Fruit fly (Drosophila melanogaster) whole organism, embryonic: ENCODE measurements around the gene CtsF.

Experiments used
- Atf6 ChIP-seq: fragments of 200-800 bp; sonication (Bioruptor generic); IDR thresholded peaks from 2 replicates; pipeline ENCODE4 v1.3.6; 2022; ENCODE audit warnings: missing biosample characterization, missing genetic modification characterization
- CG10274 ChIP-seq: fragments of 200-800 bp; sonication (Bioruptor generic); optimal IDR thresholded peaks from 3 replicates; lab custom pipeline; 2017; ENCODE audit warnings: missing biosample characterization, mild to moderate bottlenecking, missing genetic modification characterization
- CG10462 ChIP-seq: fragments of 200-800 bp; sonication (Bioruptor generic); optimal IDR thresholded peaks from 2 replicates; lab custom pipeline; 2016; ENCODE audit warnings: missing biosample characterization, missing genetic modification characterization
- CG14014 ChIP-seq: fragments of 200-800 bp; sonication (Bioruptor generic); IDR thresholded peaks from 2 replicates; pipeline ENCODE4 v1.3.6; 2022; ENCODE audit warnings: missing biosample characterization, missing genetic modification characterization
- CG17361 ChIP-seq: fragments of 200-800 bp; sonication (Bioruptor generic); IDR thresholded peaks from 3 replicates; pipeline ENCODE4 v1.3.6; 2022; ENCODE audit warnings: missing biosample characterization, missing genetic modification characterization
- CG2678 ChIP-seq: fragments of 200-800 bp; sonication (Bioruptor generic); optimal IDR thresholded peaks from 3 replicates; lab custom pipeline; 2019; ENCODE audit warnings: missing biosample characterization, mild to moderate bottlenecking, missing genetic modification characterization, moderate library complexity
- CG30403 ChIP-seq: fragments of 200-800 bp; sonication (Bioruptor generic); optimal IDR thresholded peaks from 3 replicates; lab custom pipeline; 2016; ENCODE audit warnings: missing biosample characterization, missing genetic modification characterization
- CG3065 ChIP-seq: fragments of 200-800 bp; sonication (Bioruptor generic); optimal IDR thresholded peaks from 2 replicates; lab custom pipeline; 2016; ENCODE audit warnings: missing biosample characterization, missing genetic modification characterization
- CG3407 ChIP-seq: fragments of 200-800 bp; sonication (Bioruptor generic); optimal IDR thresholded peaks from 2 replicates; lab custom pipeline; 2018; ENCODE audit warnings: missing biosample characterization, mild to moderate bottlenecking, missing genetic modification characterization
- CG3838 ChIP-seq: fragments of 200-800 bp; sonication (Bioruptor generic); optimal IDR thresholded peaks from 3 replicates; lab custom pipeline; 2016; ENCODE audit warnings: missing biosample characterization, missing genetic modification characterization
- CG6765 ChIP-seq: fragments of 200-800 bp; sonication (Bioruptor generic); optimal IDR thresholded peaks from 3 replicates; lab custom pipeline; 2017; ENCODE audit warnings: missing biosample characterization, mild to moderate bottlenecking, missing genetic modification characterization
- CG7556 ChIP-seq: fragments of 200-800 bp; sonication (Bioruptor generic); optimal IDR thresholded peaks from 2 replicates; lab custom pipeline; 2017; ENCODE audit warnings: missing biosample characterization, mild to moderate bottlenecking, missing genetic modification characterization
- CG7928 ChIP-seq: fragments of 200-800 bp; sonication (Bioruptor generic); optimal IDR thresholded peaks from 2 replicates; lab custom pipeline; 2017; ENCODE audit warnings: missing biosample characterization, mild to moderate bottlenecking, missing genetic modification characterization
- CG9876 ChIP-seq: fragments of 200-800 bp; sonication (Bioruptor generic); optimal IDR thresholded peaks from 2 replicates; lab custom pipeline; 2016; ENCODE audit warnings: missing biosample characterization, missing genetic modification characterization
- CHES-1-like ChIP-seq: fragments of 200-800 bp; sonication (Bioruptor generic); optimal IDR thresholded peaks from 2 replicates; lab custom pipeline; 2016; ENCODE audit warnings: missing biosample characterization, missing genetic modification characterization
- Dad ChIP-seq: fragments of 200-800 bp; sonication (Bioruptor generic); optimal IDR thresholded peaks from 3 replicates; lab custom pipeline; 2016; ENCODE audit warnings: missing biosample characterization, missing genetic modification characterization
- Dip3 ChIP-seq: fragments of 200-800 bp; sonication (Bioruptor generic); optimal IDR thresholded peaks from 3 replicates; lab custom pipeline; 2016; ENCODE audit warnings: missing biosample characterization, missing genetic modification characterization
- Hr78 ChIP-seq, 2 experiments: fragments of 200-800 bp in 1 of 2; fragments of >200 bp in 1 of 2; sonication (Bioruptor generic) in 1 of 2; optimal IDR thresholded peaks; 2 replicates each; lab custom pipeline; 2017 to 2019; ENCODE audit warnings: missing biosample characterization in 2 of 2, missing genetic modification characterization in 2 of 2, mild to moderate bottlenecking in 1 of 2, moderate library complexity in 1 of 2
- Lim3 ChIP-seq: fragments of 200-800 bp; sonication (Bioruptor generic); IDR thresholded peaks from 2 replicates; pipeline ENCODE4 v1.3.6; 2022; ENCODE audit warnings: missing biosample characterization, missing genetic modification characterization
- Oli ChIP-seq: fragments of 200-800 bp; sonication (Bioruptor generic); optimal IDR thresholded peaks from 2 replicates; lab custom pipeline; 2018; ENCODE audit warnings: missing biosample characterization, mild to moderate bottlenecking, missing genetic modification characterization, moderate library complexity
- Ravus ChIP-seq: fragments of 200-800 bp; sonication (Bioruptor generic); IDR thresholded peaks from 2 replicates; pipeline ENCODE4 v1.3.6; 2022; ENCODE audit warnings: missing biosample characterization, missing genetic modification characterization
- Side ChIP-seq: fragments of 200-800 bp; sonication (Bioruptor generic); optimal IDR thresholded peaks from 2 replicates; lab custom pipeline; 2016; ENCODE audit warnings: missing biosample characterization, missing genetic modification characterization
- Trl ChIP-seq, 3 experiments: fragments of >200 bp in 2 of 3; fragments of 200-800 bp in 1 of 3; sonication (Bioruptor generic) in 1 of 3; optimal IDR thresholded peaks; 2 replicates in 1 of 3; 3 replicates in 2 of 3; lab custom pipeline; 2016 to 2017; ENCODE audit warnings: missing biosample characterization in 1 of 3, missing genetic modification characterization in 1 of 3
- aop ChIP-seq: fragments of 200-800 bp; sonication (Bioruptor generic); IDR thresholded peaks from 2 replicates; pipeline ENCODE4 v1.3.6; 2022; ENCODE audit warnings: missing biosample characterization, missing genetic modification characterization
- ap ChIP-seq: fragments of 200-800 bp; sonication (Bioruptor generic); IDR thresholded peaks from 2 replicates; pipeline ENCODE4 v1.3.6; 2022; ENCODE audit warnings: missing biosample characterization, missing genetic modification characterization
- ash1 ChIP-seq: fragments of 200-800 bp; sonication (Bioruptor generic); optimal IDR thresholded peaks from 2 replicates; lab custom pipeline; 2018; ENCODE audit warnings: missing biosample characterization, mild to moderate bottlenecking, missing genetic modification characterization
- bcd ChIP-seq: fragments of 200-800 bp; sonication (Bioruptor generic); optimal IDR thresholded peaks from 2 replicates; lab custom pipeline; 2017; ENCODE audit warnings: missing biosample characterization, mild to moderate bottlenecking, missing genetic modification characterization
- cwo ChIP-seq: fragments of 200-800 bp; sonication (Bioruptor generic); optimal IDR thresholded peaks from 3 replicates; lab custom pipeline; 2017; ENCODE audit warnings: missing biosample characterization, missing genetic modification characterization, mild to moderate bottlenecking, moderate library complexity, missing genetic modification reagents
- dati ChIP-seq: fragments of 200-800 bp; sonication (Bioruptor generic); IDR thresholded peaks from 2 replicates; pipeline ENCODE4 v1.3.6; 2022; ENCODE audit warnings: missing biosample characterization, missing genetic modification characterization
- dm ChIP-seq: fragments of 200-800 bp; sonication (Bioruptor generic); optimal IDR thresholded peaks from 3 replicates; lab custom pipeline; 2016; ENCODE audit warnings: missing biosample characterization, missing genetic modification characterization
- eve ChIP-seq, 2 experiments: fragments of >200 bp; optimal IDR thresholded peaks; 2 replicates each; lab custom pipeline; 2017; ENCODE audit warnings: missing biosample characterization in 2 of 2, missing genetic modification characterization in 2 of 2
- gcm2 ChIP-seq: fragments of 200-800 bp; sonication (Bioruptor generic); optimal IDR thresholded peaks from 2 replicates; lab custom pipeline; 2016; ENCODE audit warnings: missing biosample characterization, missing genetic modification characterization
- grn ChIP-seq: fragments of 200-800 bp; sonication (Bioruptor generic); optimal IDR thresholded peaks from 3 replicates; lab custom pipeline; 2017; ENCODE audit warnings: missing biosample characterization, missing genetic modification characterization
- gro ChIP-seq: fragments of 200-800 bp; sonication (Bioruptor generic); optimal IDR thresholded peaks from 2 replicates; lab custom pipeline; 2016; ENCODE audit warnings: missing biosample characterization, missing genetic modification characterization
- hb ChIP-seq: fragments of 200-800 bp; sonication (Bioruptor generic); IDR thresholded peaks from 3 replicates; pipeline ENCODE4 v1.3.6; 2022; ENCODE audit warnings: missing biosample characterization, missing genetic modification characterization; ENCODE audit not compliant: partially characterized antibody
- her ChIP-seq: fragments of 200-800 bp; sonication (Bioruptor generic); optimal IDR thresholded peaks from 2 replicates; lab custom pipeline; 2016; ENCODE audit warnings: missing biosample characterization, missing genetic modification characterization
- hkb ChIP-seq, 2 experiments: fragments of 200-800 bp in 1 of 2; fragments of >200 bp in 1 of 2; sonication (Bioruptor generic) in 1 of 2; IDR thresholded peaks in 1 of 2; optimal IDR thresholded peaks in 1 of 2; 2 replicates each; pipeline versions ENCODE4 v1.3.6 to Lab custom; 2017 to 2022; ENCODE audit warnings: missing biosample characterization in 1 of 2, missing genetic modification characterization in 1 of 2
- kah ChIP-seq: fragments of 200-800 bp; sonication (Bioruptor generic); optimal IDR thresholded peaks from 2 replicates; lab custom pipeline; 2018; ENCODE audit warnings: missing biosample characterization, mild to moderate bottlenecking, missing genetic modification characterization
- mld ChIP-seq: fragments of 200-800 bp; sonication (Bioruptor generic); IDR thresholded peaks from 3 replicates; pipeline ENCODE4 v1.3.6; 2022; ENCODE audit warnings: missing biosample characterization, missing genetic modification characterization; ENCODE audit not compliant: partially characterized antibody
- pho ChIP-seq: fragments of 200-800 bp; sonication (Bioruptor generic); optimal IDR thresholded peaks from 2 replicates; lab custom pipeline; 2016; ENCODE audit warnings: missing biosample characterization, missing genetic modification characterization
- pita ChIP-seq: fragments of 200-800 bp; sonication (Bioruptor generic); optimal IDR thresholded peaks from 2 replicates; lab custom pipeline; 2017; ENCODE audit warnings: missing biosample characterization, mild to moderate bottlenecking, missing genetic modification characterization
- rib ChIP-seq: fragments of 200-800 bp; sonication (Bioruptor generic); IDR thresholded peaks from 2 replicates; pipeline ENCODE4 v1.3.6; 2022; ENCODE audit warnings: missing biosample characterization, missing genetic modification characterization
- seq ChIP-seq: fragments of 200-800 bp; sonication (Bioruptor generic); IDR thresholded peaks from 2 replicates; pipeline ENCODE4 v1.3.6; 2022; ENCODE audit warnings: missing biosample characterization, missing genetic modification characterization
- so ChIP-seq: fragments of 200-800 bp; sonication (Bioruptor generic); IDR thresholded peaks from 3 replicates; pipeline ENCODE4 v1.3.6; 2022; ENCODE audit warnings: missing biosample characterization, missing genetic modification characterization
- tap ChIP-seq: fragments of 200-800 bp; optimal IDR thresholded peaks from 3 replicates; lab custom pipeline; 2019; ENCODE audit warnings: missing biosample characterization, mild to moderate bottlenecking, missing genetic modification characterization, moderate library complexity
- tna ChIP-seq: fragments of 200-800 bp; sonication (Bioruptor generic); IDR thresholded peaks from 2 replicates; pipeline ENCODE4 v1.3.6; 2022; ENCODE audit warnings: missing biosample characterization, missing genetic modification characterization; ENCODE audit not compliant: partially characterized antibody
- trem ChIP-seq: fragments of 200-800 bp; optimal IDR thresholded peaks from 3 replicates; lab custom pipeline; 2019; ENCODE audit warnings: missing biosample characterization, mild to moderate bottlenecking, missing genetic modification characterization, moderate library complexity
- tup ChIP-seq: fragments of 200-800 bp; sonication (Bioruptor generic); optimal IDR thresholded peaks from 2 replicates; lab custom pipeline; 2016; ENCODE audit warnings: missing biosample characterization, mild to moderate bottlenecking, missing genetic modification characterization, moderate library complexity
- unpg ChIP-seq: fragments of 200-800 bp; sonication (Bioruptor generic); optimal IDR thresholded peaks from 3 replicates; lab custom pipeline; 2018; ENCODE audit warnings: missing biosample characterization, mild to moderate bottlenecking, missing genetic modification characterization, moderate library complexity

The CtsF gene

DNA sequence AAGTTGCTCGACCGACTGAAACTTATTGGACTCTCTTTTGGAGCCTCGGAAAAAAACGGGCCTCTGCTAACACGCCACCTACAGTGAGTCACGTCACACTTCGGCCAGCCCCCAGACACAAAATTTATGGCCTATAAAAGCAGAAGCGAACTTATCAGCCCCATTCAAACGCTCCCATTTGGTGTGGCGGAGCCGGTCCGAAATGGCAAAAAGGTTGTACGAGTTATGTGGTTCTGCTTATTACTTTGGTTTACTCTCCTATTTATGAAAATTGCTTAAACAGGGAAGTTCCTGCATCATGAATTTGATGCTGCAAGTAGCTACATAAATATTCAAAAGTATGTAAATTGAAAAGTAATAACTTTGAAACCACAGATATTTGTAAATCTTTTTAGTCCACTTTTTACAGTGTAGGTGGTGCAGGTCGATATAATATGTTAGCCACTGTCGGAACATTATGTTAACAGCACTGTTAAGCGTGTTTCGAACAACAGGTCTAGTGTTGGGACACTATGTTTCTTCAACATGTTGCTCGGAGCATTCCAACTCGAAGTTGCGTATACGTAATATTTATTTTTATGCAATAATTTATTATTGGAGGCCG, 31.9 kb upstream of the CtsF start (continued):
- peak; percentile 97 for TF ChIP-seq gro (GFP tag; lab: Kevin White, UChicago)
- peak; percentile 96 for TF ChIP-seq CG30403 (GFP tag; lab: Kevin White, UChicago)
- peak; percentile 91 for TF ChIP-seq Dip3
- TF ChIP-seq gcm2 (GFP tag; lab: Kevin White, UChicago), result peak; percentile 80
- no peak for TF ChIP-seq aop (GFP tag; lab: Robert Waterston, UW)
- TF ChIP-seq tup, result peak; percentile 70
- TF ChIP-seq Hr78 (GFP tag; optimal IDR thresholded peaks at IDR 0.05; lab: Kevin White, UChicago), result peak in 1 of 2 experiments; percentile 84
- peak; percentile 83 for TF ChIP-seq CG3407 (GFP tag; lab: Kevin White, UChicago)
- no peak for TF ChIP-seq hb (GFP tag; lab: Robert Waterston, UW)
- TF ChIP-seq cwo (GFP tag; lab: Kevin White, UChicago), result peak; percentile 90
- peak; percentile 74 for TF ChIP-seq kah (GFP tag; lab: Kevin White, UChicago)
- no peak for TF ChIP-seq Trl (optimal IDR thresholded peaks at IDR 0.05; lab: Kevin White, UChicago)
- TF ChIP-seq Trl (GFP tag; optimal IDR thresholded peaks at IDR 0.05; lab: Kevin White, UChicago), result peak; percentile 88
- peak; percentile 52 for TF ChIP-seq CG3065 (GFP tag; lab: Kevin White, UChicago)
- TF ChIP-seq bcd, result peak; percentile 93
- peak; percentile 93 for TF ChIP-seq unpg
- TF ChIP-seq CG6765, result peak; percentile 91
- no peak for TF ChIP-seq hkb (optimal IDR thresholded peaks at IDR 0.05; lab: Kevin White, UChicago)
- peak; percentile 76 for TF ChIP-seq hkb (GFP tag; IDR thresholded peaks at IDR 0.05; lab: Robert Waterston, UW)
- TF ChIP-seq rib, result peak; percentile 79
- peak; percentile 77 for TF ChIP-seq trem
- peak; percentile 91 for TF ChIP-seq seq (GFP tag; lab: Robert Waterston, UW)
- TF ChIP-seq dm (GFP tag; lab: Kevin White, UChicago), result peak; percentile 78
- TF ChIP-seq pho, result peak; percentile 94
- peak; percentile 55 for TF ChIP-seq CG3838 (GFP tag; lab: Kevin White, UChicago)
- TF ChIP-seq Side (GFP tag; lab: Kevin White, UChicago), result peak; percentile 92
- peak; percentile 96 for TF ChIP-seq CG7556 (GFP tag; lab: Kevin White, UChicago)
- peak; percentile 61; the same call in 2 of the 3 replicates for TF ChIP-seq so
- peak; percentile 94 for TF ChIP-seq CHES-1-like (GFP tag; lab: Kevin White, UChicago)
- no peak for TF ChIP-seq pita (GFP tag; lab: Kevin White, UChicago)
- TF ChIP-seq CG2678 (tag; lab: Kevin White, UChicago), result peak; percentile 96
- peak; percentile 88 for TF ChIP-seq Dad (GFP tag; lab: Kevin White, UChicago)
- TF ChIP-seq Oli (tag; lab: Kevin White, UChicago), result peak; percentile 91
- TF ChIP-seq Atf6 (GFP tag; lab: Robert Waterston, UW), result peak; percentile 90
- TF ChIP-seq ash1 (GFP tag; lab: Kevin White, UChicago), result peak; percentile 22
- TF ChIP-seq dati (GFP tag; lab: Robert Waterston, UW), result peak; percentile 46; the same call in 1 of the 2 replicates
- TF ChIP-seq CG10274, result peak; percentile 84
- no peak for TF ChIP-seq Lim3 (GFP tag; lab: Robert Waterston, UW)
- TF ChIP-seq tap, result peak; percentile 85
- peak; percentile 68 for TF ChIP-seq CG7928 (GFP tag; lab: Kevin White, UChicago)
- peak; percentile 84 for TF ChIP-seq CG10462 (GFP tag; lab: Kevin White, UChicago)
- peak; percentile 50; the same call in 1 of the 2 replicates for TF ChIP-seq ap (GFP tag; lab: Robert Waterston, UW)
- no peak for TF ChIP-seq tna (GFP tag; lab: Robert Waterston, UW)
- peak; percentile 95 for TF ChIP-seq CG17361 (GFP tag; lab: Robert Waterston, UW)
- TF ChIP-seq eve (GFP tag; optimal IDR thresholded peaks at IDR 0.05; lab: Kevin White, UChicago), result peak in 1 of 2 experiments; percentile 97
- TF ChIP-seq CG9876 (GFP tag; lab: Kevin White, UChicago), result peak; percentile 82
- no peak for TF ChIP-seq mld
- TF ChIP-seq Ravus (GFP tag; lab: Robert Waterston, UW), result no peak; the same call in 1 of the 2 replicates
- peak; percentile 87 for TF ChIP-seq her
- peak; percentile 86 for TF ChIP-seq CG14014
- peak; percentile 74 for TF ChIP-seq grn (GFP tag; lab: Kevin White, UChicago)
